Fruit fly (Drosophila melanogaster): Measurements from ENCODE around the gene Meics.

dm6 chr3L:13918774-13919173 is 45.7 kb downstream of the Meics start:
- no peak for TF ChIP-seq foxo (GFP tag; optimal IDR thresholded peaks at IDR 0.05)
- TF ChIP-seq h (GFP tag; optimal IDR thresholded peaks at IDR 0.05), result peak; percentile 13
- TF ChIP-seq CrebA (GFP tag; optimal IDR thresholded peaks at IDR 0.05; ENCODE audit: borderline replicate concordance), result no peak
- no peak for TF ChIP-seq Sp1 (GFP tag; optimal IDR thresholded peaks at IDR 0.05)
- no peak for TF ChIP-seq Mio (GFP tag; optimal IDR thresholded peaks at IDR 0.05)
- no peak for TF ChIP-seq Hr78 (GFP tag; optimal IDR thresholded peaks at IDR 0.05)
- no peak for TF ChIP-seq dsf (GFP tag; optimal IDR thresholded peaks at IDR 0.05; ENCODE audit: borderline replicate concordance)
- TF ChIP-seq usp (GFP tag; optimal IDR thresholded peaks at IDR 0.05), result no peak
- no peak for TF ChIP-seq GATAd (GFP tag; optimal IDR thresholded peaks at IDR 0.05)
- TF ChIP-seq pan (optimal IDR thresholded peaks at IDR 0.05), result no peak
